Worm (Caenorhabditis elegans): Measurements from ENCODE around the gene apd-3.

apd-3 gene

DNA sequence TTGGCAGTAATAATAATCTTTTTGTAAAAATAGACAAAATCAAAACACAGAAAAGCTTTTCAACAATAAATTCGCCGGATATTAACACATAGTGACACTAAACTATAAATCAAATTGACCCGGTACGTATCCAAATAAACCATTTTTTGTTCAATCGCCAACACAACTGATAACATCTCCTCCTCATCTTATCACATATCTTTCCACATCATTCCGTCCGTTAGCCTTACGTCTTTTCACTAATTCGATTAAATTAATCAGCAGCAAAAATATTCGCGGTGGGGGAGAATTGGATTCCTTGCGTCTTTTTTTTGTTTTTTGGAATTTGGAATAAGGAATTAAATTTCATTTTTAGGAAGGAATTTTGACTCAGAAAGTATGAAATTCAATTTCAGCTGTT, 10.4 kb upstream of the apd-3 start:
- TF ChIP-seq nhr-237 (tag; optimal IDR thresholded peaks at IDR 0.05) (no peak), ZK546.5 (tag; optimal IDR thresholded peaks at IDR 0.05) (no peak), mdl-1 (tag; optimal IDR thresholded peaks at IDR 0.05) (no peak), nhr-23 (tag; optimal IDR thresholded peaks at IDR 0.05) (no peak), egl-5 (tag; optimal IDR thresholded peaks at IDR 0.05) (no peak), skn-1 (tag; optimal IDR thresholded peaks at IDR 0.05) (no peak), nhr-25 (tag; optimal IDR thresholded peaks at IDR 0.05) (no peak), nhr-43 (tag; optimal IDR thresholded peaks at IDR 0.05; ENCODE audit: poor library complexity, severe bottlenecking) (no peak), nhr-12 (tag; optimal IDR thresholded peaks at IDR 0.05) (no peak), eor-1 (tag; optimal IDR thresholded peaks at IDR 0.05) (no peak), fkh-10 (GFP tag; optimal IDR thresholded peaks at IDR 0.05) (no peak)

DNA sequence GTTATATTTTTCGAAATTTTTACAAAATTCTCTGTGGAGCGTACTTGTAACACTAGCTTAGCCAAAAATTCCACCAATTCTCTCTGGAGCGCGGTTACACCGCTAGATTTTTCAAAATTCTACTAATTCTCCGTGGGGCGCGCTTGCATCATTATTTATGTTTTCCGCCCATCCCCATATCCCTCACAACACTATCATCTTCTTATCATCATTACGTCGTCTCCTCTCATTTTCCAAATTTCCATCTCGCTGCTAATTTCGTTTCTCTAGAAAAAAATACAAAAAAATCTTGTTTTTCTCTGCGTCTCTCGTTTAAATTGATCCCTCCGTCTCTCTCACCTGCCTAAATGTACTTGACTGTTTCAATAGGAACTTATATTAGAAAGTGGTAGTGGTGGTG, 9.1 kb upstream of the apd-3 start:
- TF ChIP-seq pqm-1 (tag; optimal IDR thresholded peaks at IDR 0.05) (no peak), nhr-43 (tag; optimal IDR thresholded peaks at IDR 0.05; ENCODE audit: poor library complexity, severe bottlenecking) (peak; percentile 12)

DNA sequence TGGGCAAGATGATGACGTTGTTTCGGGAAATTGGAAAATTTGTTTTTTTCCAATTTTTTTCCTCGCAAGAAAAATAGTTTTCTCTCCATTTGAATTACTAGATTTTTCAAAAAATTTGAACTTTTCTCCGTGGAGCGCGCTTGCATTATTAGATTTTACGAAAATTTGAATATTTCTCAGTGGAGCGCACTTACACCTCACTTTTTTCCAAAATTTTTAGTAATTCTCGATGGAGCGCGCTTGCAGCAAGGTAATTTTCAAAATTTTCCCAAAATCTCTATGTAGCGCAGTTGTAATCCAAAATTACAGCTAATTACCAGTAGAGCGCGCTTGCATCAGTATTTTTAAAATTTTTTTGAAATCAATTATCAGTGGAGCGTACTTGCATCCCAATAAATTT, 8.4 kb upstream of the apd-3 start:
- TF ChIP-seq nhr-23 (tag; optimal IDR thresholded peaks at IDR 0.05) = no peak
- no peak for TF ChIP-seq jun-1 (tag; optimal IDR thresholded peaks at IDR 0.05)
- no peak for TF ChIP-seq ztf-11 (tag; optimal IDR thresholded peaks at IDR 0.05)
- TF ChIP-seq fkh-10 (GFP tag; optimal IDR thresholded peaks at IDR 0.05) = no peak
- no peak for TF ChIP-seq unc-62 (GFP tag; optimal IDR thresholded peaks at IDR 0.05)
- TF ChIP-seq nhr-25 (tag; optimal IDR thresholded peaks at IDR 0.05) = no peak
- TF ChIP-seq nfya-1 (tag; optimal IDR thresholded peaks at IDR 0.05; ENCODE audit: insufficient read depth) = no peak
- TF ChIP-seq ceh-16 (tag; optimal IDR thresholded peaks at IDR 0.05) = no peak
- no peak for TF ChIP-seq sea-2 (GFP tag; optimal IDR thresholded peaks at IDR 0.05)
- TF ChIP-seq ztf-4 (tag; optimal IDR thresholded peaks at IDR 0.05) = no peak
- no peak for TF ChIP-seq elt-2 (tag; optimal IDR thresholded peaks at IDR 0.05)
- TF ChIP-seq aly-2 (tag; optimal IDR thresholded peaks at IDR 0.05) = no peak
- TF ChIP-seq ceh-82 (tag; optimal IDR thresholded peaks at IDR 0.05) = no peak
- no peak for TF ChIP-seq elt-3 (tag; optimal IDR thresholded peaks at IDR 0.05)
- no peak for TF ChIP-seq nhr-76 (tag; optimal IDR thresholded peaks at IDR 0.05)
- no peak for TF ChIP-seq tbx-2 (tag; optimal IDR thresholded peaks at IDR 0.05)
- no peak for TF ChIP-seq ceh-28 (tag; optimal IDR thresholded peaks at IDR 0.05)
- TF ChIP-seq lin-15B (tag; optimal IDR thresholded peaks at IDR 0.05) = no peak

DNA sequence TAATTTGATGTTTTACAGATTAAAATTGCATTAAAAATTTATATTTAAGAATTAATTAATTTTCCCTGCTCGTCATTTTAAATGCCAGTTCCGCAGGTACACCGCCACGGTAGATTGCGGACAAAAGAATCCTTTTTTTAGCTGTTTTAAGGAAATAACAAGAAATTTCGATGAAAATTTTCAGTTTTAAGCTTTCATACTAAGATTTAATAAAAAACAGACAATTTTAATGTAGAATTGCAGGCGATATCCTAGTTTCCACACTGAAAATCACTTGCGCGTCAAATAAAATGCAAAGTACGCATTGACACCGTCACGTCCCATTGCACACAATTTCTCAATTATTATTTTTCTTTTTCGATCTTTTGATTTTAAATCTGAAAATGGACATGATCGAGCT, 7.2 kb upstream of the apd-3 start, which contains the start of gene dnc-3:
TSS of gene dnc-3 (plus strand) at position 272 of the 400 bp plus-strand sequence.
- TF ChIP-seq lin-15B (tag; optimal IDR thresholded peaks at IDR 0.05) (peak; percentile 59), nhr-67 (tag; optimal IDR thresholded peaks at IDR 0.05) (no peak), nhr-12 (tag; optimal IDR thresholded peaks at IDR 0.05) (no peak), mdl-1 (tag; optimal IDR thresholded peaks at IDR 0.05) (no peak), snpc-4 (tag; optimal IDR thresholded peaks at IDR 0.05) (peak; percentile 5), tbx-2 (tag; optimal IDR thresholded peaks at IDR 0.05) (peak; percentile 53), ceh-28 (tag; optimal IDR thresholded peaks at IDR 0.05) (peak; percentile 29), nhr-23 (tag; optimal IDR thresholded peaks at IDR 0.05) (peak; percentile 21), unc-62 (GFP tag; optimal IDR thresholded peaks at IDR 0.05) (no peak), zag-1 (tag; optimal IDR thresholded peaks at IDR 0.05) (no peak), elt-2 (tag; optimal IDR thresholded peaks at IDR 0.05) (peak; percentile 28), nfya-1 (tag; optimal IDR thresholded peaks at IDR 0.05; ENCODE audit: insufficient read depth) (peak; percentile 51), unc-39 (tag; optimal IDR thresholded peaks at IDR 0.05) (no peak)

DNA sequence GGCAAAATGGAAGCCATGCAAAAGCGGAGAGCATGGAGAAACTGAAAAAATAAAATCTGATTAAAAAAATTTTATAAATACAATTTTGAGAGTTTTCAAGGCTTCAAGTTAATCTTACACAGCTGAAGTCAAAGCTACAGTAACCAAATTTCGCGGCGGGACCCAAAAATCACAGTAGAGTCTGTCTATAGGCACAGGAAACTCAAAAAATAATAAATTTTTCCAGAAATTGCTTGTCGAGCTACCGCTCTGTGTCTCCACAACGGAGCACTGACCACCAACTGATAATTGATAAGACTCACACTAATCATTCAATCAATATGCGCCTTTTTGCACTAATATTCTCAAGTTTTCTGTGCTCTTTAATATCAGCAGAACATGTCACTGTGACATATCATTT, 4.1 kb upstream of the apd-3 start, which contains the start of gene W10G11.19:
TSS of gene W10G11.19 (plus strand) at position 301 of the 400 bp plus-strand sequence.
- TF ChIP-seq elt-2 (tag; optimal IDR thresholded peaks at IDR 0.05) = peak; percentile 35
- no peak for TF ChIP-seq mml-1 (tag; optimal IDR thresholded peaks at IDR 0.05)
- no peak for TF ChIP-seq ztf-4 (tag; optimal IDR thresholded peaks at IDR 0.05)

DNA sequence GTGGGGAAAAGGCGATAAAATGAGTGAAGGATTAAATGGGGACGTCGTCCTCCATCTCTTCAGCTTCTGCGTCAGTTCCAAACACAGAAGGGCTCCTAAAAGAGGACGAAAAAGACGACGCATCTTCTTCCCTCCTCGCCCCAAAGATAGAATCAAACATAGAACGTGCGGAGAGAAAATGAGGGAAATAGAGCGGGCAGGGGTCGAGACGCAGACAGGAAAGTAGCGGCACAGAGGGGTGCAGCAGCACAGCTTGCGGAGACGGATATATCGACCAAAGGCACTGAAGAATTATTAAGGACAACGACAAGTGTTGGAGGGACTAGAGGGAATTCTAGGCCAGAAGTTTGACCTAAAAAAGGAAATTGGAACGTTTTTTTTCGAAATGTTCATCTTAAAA, 1.1 kb upstream of the apd-3 start:
- TF ChIP-seq ZK546.5 (tag; optimal IDR thresholded peaks at IDR 0.05) (no peak), nhr-67 (tag; optimal IDR thresholded peaks at IDR 0.05) (no peak), jun-1 (tag; optimal IDR thresholded peaks at IDR 0.05) (no peak), elt-3 (tag; optimal IDR thresholded peaks at IDR 0.05) (no peak), eor-1 (tag; optimal IDR thresholded peaks at IDR 0.05) (no peak), nhr-23 (tag; optimal IDR thresholded peaks at IDR 0.05) (peak; percentile 29), elt-1 (tag; optimal IDR thresholded peaks at IDR 0.05) (peak; percentile 23), elt-2 (tag; optimal IDR thresholded peaks at IDR 0.05) (no peak), nhr-77 (tag; optimal IDR thresholded peaks at IDR 0.05) (no peak), egl-27 (tag; optimal IDR thresholded peaks at IDR 0.05) (no peak), ceh-82 (tag; optimal IDR thresholded peaks at IDR 0.05) (no peak), unc-62 (GFP tag; optimal IDR thresholded peaks at IDR 0.05) (no peak), snpc-4 (tag; optimal IDR thresholded peaks at IDR 0.05) (no peak), aly-2 (tag; optimal IDR thresholded peaks at IDR 0.05) (no peak), skn-1 (tag; optimal IDR thresholded peaks at IDR 0.05) (peak; percentile 6), fkh-2 (tag; optimal IDR thresholded peaks at IDR 0.05) (no peak), lin-39 (tag; optimal IDR thresholded peaks at IDR 0.05) (peak; percentile 71), nhr-43 (tag; optimal IDR thresholded peaks at IDR 0.05; ENCODE audit: poor library complexity, severe bottlenecking) (no peak), pqm-1 (tag; optimal IDR thresholded peaks at IDR 0.05) (no peak), nhr-25 (tag; optimal IDR thresholded peaks at IDR 0.05) (no peak), nfya-1 (tag; optimal IDR thresholded peaks at IDR 0.05; ENCODE audit: insufficient read depth) (peak; percentile 70), ceh-9 (tag; optimal IDR thresholded peaks at IDR 0.05) (no peak), nhr-237 (tag; optimal IDR thresholded peaks at IDR 0.05) (no peak), lsy-12 (tag; optimal IDR thresholded peaks at IDR 0.05) (no peak), ztf-11 (tag; optimal IDR thresholded peaks at IDR 0.05) (no peak), zag-1 (tag; optimal IDR thresholded peaks at IDR 0.05) (no peak)
